Fruit fly (Drosophila melanogaster) S2 (cell line): ENCODE measurements around the gene Cad89D.

ENCODE experiments used
- CG8478 ChIP-seq: fragments of >200 bp; optimal IDR thresholded peaks from 2 replicates; lab custom pipeline; 2018
- CTCF ChIP-seq, 2 experiments: fragments of >200 bp; optimal IDR thresholded peaks; 2 replicates each; lab custom pipeline; 2018

dm6 chr3R:16498859-16499258, 3.6 kb upstream of the Cad89D start, which contains the start of gene Gr89a:
- TF ChIP-seq CTCF (optimal IDR thresholded peaks at IDR 0.05; lab: Kevin White, UChicago) (no peak), CG8478 (lab: Kevin White, UChicago) (no peak)
